Worm (Caenorhabditis elegans): Measurements from ENCODE around the gene srg-47.

- no peak for TF ChIP-seq nhr-77 (tag; optimal IDR thresholded peaks at IDR 0.05)
- TF ChIP-seq isw-1 (GFP tag; IDR thresholded peaks at IDR 0.05), result no peak
- TF ChIP-seq tbx-2 (tag; optimal IDR thresholded peaks at IDR 0.05), result no peak
- no peak for TF ChIP-seq elt-3 (tag; optimal IDR thresholded peaks at IDR 0.05)
- TF ChIP-seq jun-1 (tag; optimal IDR thresholded peaks at IDR 0.05), result no peak
These were observed 33.6 kb downstream of the srg-47 start, which contains the start of gene C53A5.16 for ce11 chrV:14522514-14522913.
